Fruit fly (Drosophila melanogaster) whole organism, embryonic: ENCODE data around the gene ovm.
A peak's percentile ranks its signal among the peaks of the same experiment; 100 is the strongest.

ENCODE experiments used
- CG11695 ChIP-seq: fragments of 200-800 bp; sonication (Bioruptor generic); IDR thresholded peaks from 3 replicates; pipeline ENCODE4 v1.3.6; 2022; ENCODE audit warnings: missing biosample characterization, missing genetic modification characterization
- CG12299 ChIP-seq: fragments of 200-800 bp; sonication (Bioruptor generic); optimal IDR thresholded peaks from 2 replicates; lab custom pipeline; 2018; ENCODE audit warnings: missing biosample characterization, mild to moderate bottlenecking, missing genetic modification characterization
- CG13894 ChIP-seq: fragments of 200-800 bp; sonication (Bioruptor generic); optimal IDR thresholded peaks from 3 replicates; lab custom pipeline; 2018; ENCODE audit warnings: missing biosample characterization, mild to moderate bottlenecking, missing genetic modification characterization, moderate library complexity
- CG1529 ChIP-seq: fragments of 200-800 bp; sonication (Bioruptor generic); optimal IDR thresholded peaks from 3 replicates; lab custom pipeline; 2018; ENCODE audit warnings: missing biosample characterization, missing genetic modification characterization
- CG16863 ChIP-seq: fragments of 200-800 bp; sonication (Bioruptor generic); optimal IDR thresholded peaks from 3 replicates; lab custom pipeline; 2016; ENCODE audit warnings: missing biosample characterization, missing genetic modification characterization
- CG17328 ChIP-seq: fragments of 200-800 bp; sonication (Bioruptor generic); IDR thresholded peaks from 2 replicates; pipeline ENCODE4 v1.3.6; 2022; ENCODE audit warnings: missing biosample characterization, missing genetic modification characterization
- CG2875 ChIP-seq: fragments of 200-800 bp; sonication (Bioruptor generic); optimal IDR thresholded peaks from 2 replicates; lab custom pipeline; 2017; ENCODE audit warnings: missing biosample characterization, mild to moderate bottlenecking, missing genetic modification characterization, missing genetic modification reagents
- CG31441 ChIP-seq: fragments of 200-800 bp; sonication (Bioruptor generic); IDR thresholded peaks from 2 replicates; pipeline ENCODE4 v1.3.6; 2022; ENCODE audit warnings: missing biosample characterization, missing genetic modification characterization
- CG34376 ChIP-seq: fragments of 200-800 bp; sonication (Bioruptor generic); optimal IDR thresholded peaks from 2 replicates; lab custom pipeline; 2018; ENCODE audit warnings: missing biosample characterization, mild to moderate bottlenecking, missing genetic modification characterization
- CG34422 ChIP-seq: fragments of 200-800 bp; sonication (Bioruptor generic); IDR thresholded peaks from 3 replicates; pipeline ENCODE4 v1.3.6; 2022; ENCODE audit warnings: missing biosample characterization, missing genetic modification characterization
- CG3726 ChIP-seq: fragments of 200-800 bp; sonication (Bioruptor generic); IDR thresholded peaks from 3 replicates; pipeline ENCODE4, ENCODE4 v1.3.6; 2022; ENCODE audit warnings: missing biosample characterization, missing genetic modification characterization
- CG42726 ChIP-seq: fragments of 200-800 bp; sonication (Bioruptor generic); IDR thresholded peaks from 2 replicates; pipeline ENCODE4 v1.3.6; 2022; ENCODE audit warnings: missing biosample characterization, missing genetic modification characterization; ENCODE audit not compliant: partially characterized antibody
- CG7271 ChIP-seq: fragments of 200-800 bp; sonication (Bioruptor generic); optimal IDR thresholded peaks from 2 replicates; lab custom pipeline; 2018; ENCODE audit warnings: missing biosample characterization, mild to moderate bottlenecking, missing genetic modification characterization, moderate library complexity
- CG7786 ChIP-seq: fragments of 200-800 bp; sonication (Bioruptor generic); optimal IDR thresholded peaks from 2 replicates; lab custom pipeline; 2016; ENCODE audit warnings: missing biosample characterization, missing genetic modification characterization
- CG7987 ChIP-seq: fragments of 200-800 bp; sonication (Bioruptor generic); optimal IDR thresholded peaks from 2 replicates; lab custom pipeline; 2018; ENCODE audit warnings: missing biosample characterization, mild to moderate bottlenecking, missing genetic modification characterization, moderate library complexity
- CG8281 ChIP-seq: fragments of 200-800 bp; sonication (Bioruptor generic); optimal IDR thresholded peaks from 2 replicates; lab custom pipeline; 2018; ENCODE audit warnings: missing biosample characterization, mild to moderate bottlenecking, missing genetic modification characterization, moderate library complexity
- Dll ChIP-seq: fragments of 200-800 bp; sonication (Bioruptor generic); IDR thresholded peaks from 4 replicates; pipeline ENCODE4 v1.3.6; 2022; ENCODE audit warnings: missing biosample characterization, missing genetic modification characterization; ENCODE audit not compliant: partially characterized antibody
- E2f2 ChIP-seq: fragments of 200-800 bp; sonication (Bioruptor generic); IDR thresholded peaks from 2 replicates; pipeline ENCODE4 v1.3.6; 2022; ENCODE audit warnings: missing biosample characterization, missing genetic modification characterization
- Fer1 ChIP-seq: fragments of 200-800 bp; sonication (Bioruptor generic); optimal IDR thresholded peaks from 2 replicates; lab custom pipeline; 2017; ENCODE audit warnings: missing biosample characterization, mild to moderate bottlenecking, missing genetic modification characterization
- H2.0 ChIP-seq: fragments of 200-800 bp; sonication (Bioruptor generic); IDR thresholded peaks from 2 replicates; pipeline ENCODE4 v1.3.6; 2022; ENCODE audit warnings: missing biosample characterization, missing genetic modification characterization
- Lim3 ChIP-seq: fragments of 200-800 bp; sonication (Bioruptor generic); IDR thresholded peaks from 2 replicates; pipeline ENCODE4 v1.3.6; 2022; ENCODE audit warnings: missing biosample characterization, missing genetic modification characterization
- Meics ChIP-seq: fragments of 200-800 bp; sonication (Bioruptor generic); optimal IDR thresholded peaks from 2 replicates; lab custom pipeline; 2017; ENCODE audit warnings: missing biosample characterization, mild to moderate bottlenecking, missing genetic modification characterization
- NfI ChIP-seq: fragments of 200-800 bp; sonication (Bioruptor generic); optimal IDR thresholded peaks from 3 replicates; lab custom pipeline; 2018; ENCODE audit warnings: missing biosample characterization, mild to moderate bottlenecking, missing genetic modification characterization, moderate library complexity
- Pdp1 ChIP-seq, 2 experiments: fragments of 200-800 bp; sonication (Bioruptor generic); optimal IDR thresholded peaks; 3 replicates each; lab custom pipeline; 2016; ENCODE audit warnings: missing biosample characterization in 2 of 2, missing genetic modification characterization in 2 of 2, mild to moderate bottlenecking in 1 of 2, moderate library complexity in 1 of 2
- Side ChIP-seq: fragments of 200-800 bp; sonication (Bioruptor generic); optimal IDR thresholded peaks from 2 replicates; lab custom pipeline; 2016; ENCODE audit warnings: missing biosample characterization, missing genetic modification characterization
- Trl ChIP-seq, 3 experiments: fragments of >200 bp in 2 of 3; fragments of 200-800 bp in 1 of 3; sonication (Bioruptor generic) in 1 of 3; optimal IDR thresholded peaks; 2 replicates in 1 of 3; 3 replicates in 2 of 3; lab custom pipeline; 2016 to 2017; ENCODE audit warnings: missing biosample characterization in 1 of 3, missing genetic modification characterization in 1 of 3
- YL-1 ChIP-seq: fragments of 200-800 bp; sonication (Bioruptor generic); optimal IDR thresholded peaks from 3 replicates; lab custom pipeline; 2017; ENCODE audit warnings: missing biosample characterization, mild to moderate bottlenecking, missing genetic modification characterization
- ab ChIP-seq: fragments of 200-800 bp; sonication (Bioruptor generic); optimal IDR thresholded peaks from 2 replicates; lab custom pipeline; 2016; ENCODE audit warnings: missing biosample characterization, missing genetic modification characterization
- chm ChIP-seq: fragments of 200-800 bp; sonication (Bioruptor generic); IDR thresholded peaks from 2 replicates; pipeline ENCODE4 v1.3.6; 2022; ENCODE audit warnings: missing biosample characterization, missing genetic modification characterization
- dmrt99B ChIP-seq: fragments of 200-800 bp; sonication (Bioruptor generic); optimal IDR thresholded peaks from 2 replicates; lab custom pipeline; 2018; ENCODE audit warnings: missing biosample characterization, mild to moderate bottlenecking, missing genetic modification characterization, moderate library complexity
- dpn ChIP-seq, 2 experiments: fragments of 200-800 bp; sonication (Bioruptor generic); optimal IDR thresholded peaks; 3 replicates each; lab custom pipeline; 2016; ENCODE audit warnings: missing biosample characterization in 2 of 2, missing genetic modification characterization in 2 of 2
- eve ChIP-seq, 2 experiments: fragments of >200 bp; optimal IDR thresholded peaks; 2 replicates each; lab custom pipeline; 2017; ENCODE audit warnings: missing biosample characterization in 2 of 2, missing genetic modification characterization in 2 of 2
- gsb-n ChIP-seq: fragments of 200-800 bp; sonication (Bioruptor generic); optimal IDR thresholded peaks from 3 replicates; lab custom pipeline; 2018; ENCODE audit warnings: missing biosample characterization, mild to moderate bottlenecking, missing genetic modification characterization
- hb ChIP-seq: fragments of 200-800 bp; sonication (Bioruptor generic); IDR thresholded peaks from 3 replicates; pipeline ENCODE4 v1.3.6; 2022; ENCODE audit warnings: missing biosample characterization, missing genetic modification characterization; ENCODE audit not compliant: partially characterized antibody
- hbn ChIP-seq: fragments of 200-800 bp; sonication (Bioruptor generic); IDR thresholded peaks from 2 replicates; pipeline ENCODE4 v1.3.6; 2022; ENCODE audit warnings: missing biosample characterization, missing genetic modification characterization; ENCODE audit not compliant: partially characterized antibody
- mld ChIP-seq: fragments of 200-800 bp; sonication (Bioruptor generic); IDR thresholded peaks from 3 replicates; pipeline ENCODE4 v1.3.6; 2022; ENCODE audit warnings: missing biosample characterization, missing genetic modification characterization; ENCODE audit not compliant: partially characterized antibody
- nom ChIP-seq: fragments of 200-800 bp; sonication (Bioruptor generic); optimal IDR thresholded peaks from 2 replicates; lab custom pipeline; 2017; ENCODE audit warnings: missing biosample characterization, missing genetic modification characterization, mild to moderate bottlenecking, moderate library complexity, missing genetic modification reagents
- onecut ChIP-seq: fragments of 200-800 bp; sonication (Bioruptor generic); IDR thresholded peaks from 2 replicates; pipeline ENCODE4 v1.3.6; 2022; ENCODE audit warnings: missing biosample characterization, missing genetic modification characterization
- pan ChIP-seq, 4 experiments: fragments of >200 bp in 3 of 4; fragments of 200-800 bp in 1 of 4; sonication (Bioruptor generic) in 1 of 4; optimal IDR thresholded peaks in 3 of 4; IDR thresholded peaks in 1 of 4; 2 replicates each; pipeline versions ENCODE4 v1.3.6 to Lab custom; 2017 to 2022; ENCODE audit warnings: missing biosample characterization in 2 of 4, missing genetic modification characterization in 2 of 4, mixed read lengths in 1 of 4
- pb ChIP-seq: fragments of 200-800 bp; sonication (Bioruptor generic); optimal IDR thresholded peaks from 3 replicates; lab custom pipeline; 2016; ENCODE audit warnings: missing biosample characterization, missing genetic modification characterization
- prd ChIP-seq, 3 experiments: fragments of >200 bp in 2 of 3; fragments of 200-800 bp in 1 of 3; sonication (Bioruptor generic) in 1 of 3; optimal IDR thresholded peaks in 2 of 3; IDR thresholded peaks in 1 of 3; 2 replicates in 2 of 3; 3 replicates in 1 of 3; pipeline versions ENCODE4 v1.3.6 to Lab custom; 2017 to 2022; ENCODE audit warnings: missing biosample characterization in 1 of 3, missing genetic modification characterization in 1 of 3
- sd ChIP-seq: fragments of 200-800 bp; sonication (Bioruptor generic); optimal IDR thresholded peaks from 3 replicates; lab custom pipeline; 2018; ENCODE audit warnings: missing biosample characterization, mild to moderate bottlenecking, missing genetic modification characterization, moderate library complexity
- sens-2 ChIP-seq: fragments of 200-800 bp; sonication (Bioruptor generic); IDR thresholded peaks from 2 replicates; pipeline ENCODE4 v1.3.6; 2022; ENCODE audit warnings: missing biosample characterization, missing genetic modification characterization
- sqz ChIP-seq: fragments of 200-800 bp; sonication (Bioruptor generic); optimal IDR thresholded peaks from 3 replicates; lab custom pipeline; 2018; ENCODE audit warnings: missing biosample characterization, mild to moderate bottlenecking, missing genetic modification characterization
- stc ChIP-seq: fragments of 200-800 bp; sonication (Bioruptor generic); IDR thresholded peaks from 2 replicates; pipeline ENCODE4 v1.3.6; 2022; ENCODE audit warnings: missing biosample characterization, missing genetic modification characterization
- stwl ChIP-seq: fragments of 200-800 bp; sonication (Bioruptor generic); optimal IDR thresholded peaks from 3 replicates; lab custom pipeline; 2018; ENCODE audit warnings: missing biosample characterization, mild to moderate bottlenecking, missing genetic modification characterization, moderate library complexity

Gene ovm

DNA sequence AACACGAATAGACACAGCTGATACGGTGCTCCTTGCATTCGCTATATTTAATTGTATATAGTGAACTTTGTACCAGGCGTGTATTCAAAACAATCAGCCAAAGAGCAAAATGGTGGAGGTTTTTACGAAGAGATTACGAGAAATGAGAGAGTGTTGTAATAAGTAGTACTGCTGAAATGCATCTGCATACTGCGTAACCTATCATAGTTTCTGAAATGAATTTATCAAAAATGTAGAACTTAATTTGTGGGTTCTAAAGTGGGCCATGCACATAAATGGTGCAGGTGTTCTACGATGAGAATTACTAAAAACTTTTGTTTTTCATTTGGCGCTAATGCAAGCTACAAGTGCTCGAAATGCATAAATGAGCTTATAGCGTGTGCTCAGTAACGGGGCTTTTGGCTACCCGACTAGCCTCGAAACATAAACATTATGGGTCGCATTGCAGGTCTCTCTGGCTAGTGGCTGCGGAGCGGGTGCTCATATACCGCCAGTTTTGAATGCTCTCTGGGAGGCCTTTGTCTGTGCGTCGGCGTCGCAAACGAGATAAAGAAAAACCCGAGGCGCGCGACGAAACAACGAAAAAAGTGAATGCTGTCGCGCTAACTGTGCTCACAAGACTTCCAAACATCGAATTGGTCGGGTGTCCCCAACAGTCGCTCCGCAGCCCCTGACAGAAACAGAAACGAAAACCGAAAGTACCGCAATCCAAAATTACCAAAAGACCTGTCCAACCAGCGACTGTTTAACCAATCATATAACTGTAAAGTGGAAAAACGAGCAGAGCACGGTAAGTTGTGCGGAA lies 9.1 kb downstream of the ovm start, which contains the start of gene Gs1 (continued):
- peak; percentile 90 for TF ChIP-seq chm
- TF ChIP-seq Lim3 (GFP tag; lab: Robert Waterston, UW), result no peak
- peak; percentile 66 for TF ChIP-seq sqz (GFP tag; lab: Kevin White, UChicago)
- TF ChIP-seq Fer1, result peak; percentile 81
- TF ChIP-seq Pdp1 (GFP tag; optimal IDR thresholded peaks at IDR 0.05; lab: Kevin White, UChicago), result peak in 1 of 2 experiments; percentile 56
- peak; percentile 28 for TF ChIP-seq hbn
- peak; percentile 32; the same call in 1 of the 3 replicates for TF ChIP-seq CG34422 (GFP tag; lab: Robert Waterston, UW)
- TF ChIP-seq CG7987 (GFP tag; lab: Kevin White, UChicago), result peak; percentile 29
- peak; percentile 4; the same call in 1 of the 2 replicates for TF ChIP-seq sens-2 (GFP tag; lab: Robert Waterston, UW)
- TF ChIP-seq pb (GFP tag; lab: Kevin White, UChicago), result peak; percentile 30
- 0 out of 2 replicates have a peak, but pooled peaks have one; percentile 18 for TF ChIP-seq stc (GFP tag; lab: Robert Waterston, UW)
- peak; percentile 85 for TF ChIP-seq CG34376 (GFP tag; lab: Kevin White, UChicago)
- TF ChIP-seq CG7271 (tag; lab: Kevin White, UChicago), result no peak
- TF ChIP-seq gsb-n (tag; lab: Kevin White, UChicago), result peak; percentile 27
- TF ChIP-seq mld, result no peak
- TF ChIP-seq E2f2, result peak; percentile 34; the same call in 1 of the 2 replicates
- no peak for TF ChIP-seq CG8281 (tag; lab: Kevin White, UChicago)
- TF ChIP-seq YL-1 (GFP tag; lab: Kevin White, UChicago), result peak; percentile 36
- peak; percentile 2 for TF ChIP-seq Side (GFP tag; lab: Kevin White, UChicago)
- no peak for TF ChIP-seq hb
- peak; percentile 67 for TF ChIP-seq CG13894 (tag; lab: Kevin White, UChicago)
- TF ChIP-seq sd, result peak; percentile 27
- TF ChIP-seq Trl (optimal IDR thresholded peaks at IDR 0.05; lab: Kevin White, UChicago), result peak; percentile 87 to 89
- TF ChIP-seq Trl (GFP tag; optimal IDR thresholded peaks at IDR 0.05; lab: Kevin White, UChicago), result peak; percentile 48
- TF ChIP-seq CG16863 (GFP tag; lab: Kevin White, UChicago), result peak; percentile 17
- no peak for TF ChIP-seq H2.0 (GFP tag; lab: Robert Waterston, UW)
- peak; percentile 84 for TF ChIP-seq nom (GFP tag; lab: Kevin White, UChicago)
- 0 out of 3 replicates have a peak, but pooled peaks have one; percentile 40 for TF ChIP-seq CG11695 (GFP tag; lab: Robert Waterston, UW)
- TF ChIP-seq prd (optimal IDR thresholded peaks at IDR 0.05; lab: Kevin White, UChicago), result no peak
- TF ChIP-seq prd (GFP tag; IDR thresholded peaks at IDR 0.05; lab: Robert Waterston, UW), result no peak
- TF ChIP-seq CG12299, result peak; percentile 33
- TF ChIP-seq eve (GFP tag; optimal IDR thresholded peaks at IDR 0.05; lab: Kevin White, UChicago), result peak in 1 of 2 experiments; percentile 87
- no peak for TF ChIP-seq pan (optimal IDR thresholded peaks at IDR 0.05; lab: Kevin White, UChicago)
- peak in 1 of 2 experiments; percentile 29 for TF ChIP-seq pan (GFP tag; optimal IDR thresholded peaks at IDR 0.05 in 1 of 2, IDR thresholded peaks at IDR 0.05 in 1 of 2)
- TF ChIP-seq CG31441 (GFP tag; lab: Robert Waterston, UW), result no peak; the same call in 1 of the 2 replicates
- 0 out of 3 replicates have a peak, but pooled peaks have one; percentile 5 for TF ChIP-seq CG3726 (GFP tag; lab: Robert Waterston, UW)
- peak; percentile 26 for TF ChIP-seq Meics (GFP tag; lab: Kevin White, UChicago)
- TF ChIP-seq CG17328 (GFP tag; lab: Robert Waterston, UW), result no peak
- TF ChIP-seq Dll (GFP tag; lab: Robert Waterston, UW), result peak; percentile 45; the same call in 1 of the 4 replicates
- no peak for TF ChIP-seq CG42726
- TF ChIP-seq dpn (GFP tag; optimal IDR thresholded peaks at IDR 0.05; lab: Kevin White, UChicago), result peak; percentile 7 to 29
- TF ChIP-seq NfI (GFP tag; lab: Kevin White, UChicago), result peak; percentile 37
- TF ChIP-seq CG7786 (GFP tag; lab: Kevin White, UChicago), result no peak
- TF ChIP-seq CG2875 (GFP tag; lab: Kevin White, UChicago), result no peak
- peak; percentile 33 for TF ChIP-seq dmrt99B
- peak; percentile 23; the same call in 1 of the 2 replicates for TF ChIP-seq onecut (GFP tag; lab: Robert Waterston, UW)
- TF ChIP-seq CG1529 (GFP tag; lab: Kevin White, UChicago), result peak; percentile 17
- TF ChIP-seq stwl (tag; lab: Kevin White, UChicago), result peak; percentile 70
- TF ChIP-seq ab (GFP tag; lab: Kevin White, UChicago), result no peak
